Fruit fly (Drosophila melanogaster) whole organism, embryonic: Measurements from ENCODE around the gene CG7945.

ENCODE experiments used
- Asciz ChIP-seq: fragments of 200-800 bp; sonication (Bioruptor generic); optimal IDR thresholded peaks from 2 replicates; lab custom pipeline; 2017; ENCODE audit warnings: missing biosample characterization, mild to moderate bottlenecking, missing genetic modification characterization, missing genetic modification reagents
- B-H2 ChIP-seq: fragments of 200-800 bp; sonication (Bioruptor generic); optimal IDR thresholded peaks from 2 replicates; lab custom pipeline; 2018; ENCODE audit warnings: missing biosample characterization, mild to moderate bottlenecking, missing genetic modification characterization
- BEAF-32 ChIP-seq: fragments of 200-800 bp; sonication (Bioruptor generic); optimal IDR thresholded peaks from 3 replicates; lab custom pipeline; 2017; ENCODE audit warnings: missing biosample characterization, missing genetic modification characterization, mild to moderate bottlenecking, moderate library complexity, missing genetic modification reagents
- Blimp-1 ChIP-seq: fragments of 200-800 bp; sonication (Bioruptor generic); optimal IDR thresholded peaks from 3 replicates; lab custom pipeline; 2018; ENCODE audit warnings: missing biosample characterization, missing genetic modification characterization, mild to moderate bottlenecking, moderate library complexity, missing genetic modification reagents
- CG10274 ChIP-seq: fragments of 200-800 bp; sonication (Bioruptor generic); optimal IDR thresholded peaks from 3 replicates; lab custom pipeline; 2017; ENCODE audit warnings: missing biosample characterization, mild to moderate bottlenecking, missing genetic modification characterization
- CG11398 ChIP-seq: fragments of 200-800 bp; sonication (Bioruptor generic); optimal IDR thresholded peaks from 2 replicates; lab custom pipeline; 2016; ENCODE audit warnings: missing biosample characterization, missing genetic modification characterization
- CG11456 ChIP-seq: fragments of 200-800 bp; sonication (Bioruptor generic); IDR thresholded peaks from 3 replicates; pipeline ENCODE4 v1.3.6; 2022; ENCODE audit warnings: missing biosample characterization, missing genetic modification characterization
- CG12071 ChIP-seq: fragments of 200-800 bp; sonication (Bioruptor generic); optimal IDR thresholded peaks from 3 replicates; lab custom pipeline; 2018; ENCODE audit warnings: missing biosample characterization, mild to moderate bottlenecking, missing genetic modification characterization
- CG14667 ChIP-seq: fragments of 200-800 bp; sonication (Bioruptor generic); IDR thresholded peaks from 2 replicates; pipeline ENCODE4 v1.3.6; 2022; ENCODE audit warnings: missing biosample characterization, missing genetic modification characterization
- CG16863 ChIP-seq: fragments of 200-800 bp; sonication (Bioruptor generic); optimal IDR thresholded peaks from 3 replicates; lab custom pipeline; 2016; ENCODE audit warnings: missing biosample characterization, missing genetic modification characterization
- CG17385 ChIP-seq: fragments of 200-800 bp; sonication (Bioruptor generic); optimal IDR thresholded peaks from 3 replicates; lab custom pipeline; 2018; ENCODE audit warnings: missing biosample characterization, mild to moderate bottlenecking, missing genetic modification characterization
- CG18011 ChIP-seq: fragments of 200-800 bp; sonication (Bioruptor generic); optimal IDR thresholded peaks from 2 replicates; lab custom pipeline; 2017; ENCODE audit warnings: missing biosample characterization, missing genetic modification characterization, mild to moderate bottlenecking, moderate library complexity, missing genotype
- CG2116 ChIP-seq: fragments of 200-800 bp; sonication (Bioruptor generic); optimal IDR thresholded peaks from 3 replicates; lab custom pipeline; 2018; ENCODE audit warnings: missing biosample characterization, mild to moderate bottlenecking, missing genetic modification characterization
- CG2712 ChIP-seq: fragments of 200-800 bp; optimal IDR thresholded peaks from 3 replicates; lab custom pipeline; 2019; ENCODE audit warnings: missing biosample characterization, mild to moderate bottlenecking, missing genetic modification characterization, moderate library complexity
- CG31388 ChIP-seq: fragments of 200-800 bp; sonication (Bioruptor generic); optimal IDR thresholded peaks from 2 replicates; lab custom pipeline; 2016; ENCODE audit warnings: missing biosample characterization, missing genetic modification characterization
- CG32772 ChIP-seq: fragments of 200-800 bp; sonication (Bioruptor generic); IDR thresholded peaks from 2 replicates; pipeline ENCODE4 v1.3.6; 2022; ENCODE audit warnings: missing biosample characterization, missing genetic modification characterization
- CG33557 ChIP-seq: fragments of 200-800 bp; sonication (Bioruptor generic); optimal IDR thresholded peaks from 2 replicates; lab custom pipeline; 2019; ENCODE audit warnings: missing biosample characterization, mild to moderate bottlenecking, missing genetic modification characterization, moderate library complexity
- CG3847 ChIP-seq: fragments of 200-800 bp; sonication (Bioruptor generic); IDR thresholded peaks from 2 replicates; pipeline ENCODE4 v1.3.6; 2022; ENCODE audit warnings: missing biosample characterization, missing genetic modification characterization
- D19A ChIP-seq: fragments of 200-800 bp; optimal IDR thresholded peaks from 3 replicates; lab custom pipeline; 2019; ENCODE audit warnings: missing biosample characterization, mild to moderate bottlenecking, missing genetic modification characterization, moderate library complexity
- Dbx ChIP-seq: fragments of 200-800 bp; sonication (Bioruptor generic); IDR thresholded peaks from 3 replicates; pipeline ENCODE4 v1.3.6; 2022; ENCODE audit warnings: missing biosample characterization, missing genetic modification characterization
- Drgx ChIP-seq: fragments of 200-800 bp; sonication (Bioruptor generic); IDR thresholded peaks from 2 replicates; pipeline ENCODE4 v1.3.6; 2022; ENCODE audit warnings: missing biosample characterization, missing genetic modification characterization
- Jarid2 ChIP-seq: fragments of 200-800 bp; sonication (Bioruptor generic); optimal IDR thresholded peaks from 3 replicates; lab custom pipeline; 2017; ENCODE audit warnings: mild to moderate bottlenecking, missing biosample characterization, missing genetic modification reagents, missing genetic modification characterization
- MTF-1 ChIP-seq: fragments of 200-800 bp; sonication (Bioruptor generic); optimal IDR thresholded peaks from 2 replicates; lab custom pipeline; 2018; ENCODE audit warnings: missing biosample characterization, mild to moderate bottlenecking, missing genetic modification characterization, borderline replicate concordance
- Myb ChIP-seq: fragments of 200-800 bp; sonication (Bioruptor generic); optimal IDR thresholded peaks from 2 replicates; lab custom pipeline; 2016; ENCODE audit warnings: missing biosample characterization, missing genetic modification characterization
- NfI ChIP-seq: fragments of 200-800 bp; sonication (Bioruptor generic); optimal IDR thresholded peaks from 3 replicates; lab custom pipeline; 2018; ENCODE audit warnings: missing biosample characterization, mild to moderate bottlenecking, missing genetic modification characterization, moderate library complexity
- Rfx ChIP-seq: fragments of 200-800 bp; sonication (Bioruptor generic); IDR thresholded peaks from 2 replicates; pipeline ENCODE4 v1.3.6; 2022; ENCODE audit warnings: missing biosample characterization, missing genetic modification characterization
- Rx ChIP-seq: fragments of 200-800 bp; sonication (Bioruptor generic); IDR thresholded peaks from 2 replicates; pipeline ENCODE4 v1.3.6; 2022; ENCODE audit warnings: missing biosample characterization, missing genetic modification characterization
- Sry-β ChIP-seq: fragments of 200-800 bp; sonication (Bioruptor generic); optimal IDR thresholded peaks from 2 replicates; lab custom pipeline; 2018; ENCODE audit warnings: missing biosample characterization, mild to moderate bottlenecking, missing genetic modification characterization, moderate library complexity
- Ssrp ChIP-seq: fragments of 200-800 bp; sonication (Bioruptor generic); optimal IDR thresholded peaks from 2 replicates; lab custom pipeline; 2018; ENCODE audit warnings: missing biosample characterization, mild to moderate bottlenecking, missing genetic modification characterization, moderate library complexity
- Xrp1 ChIP-seq: fragments of 200-800 bp; sonication (Bioruptor generic); IDR thresholded peaks from 2 replicates; pipeline ENCODE4 v1.3.6; 2022; ENCODE audit warnings: missing biosample characterization, missing genetic modification characterization
- YL-1 ChIP-seq: fragments of 200-800 bp; sonication (Bioruptor generic); optimal IDR thresholded peaks from 3 replicates; lab custom pipeline; 2017; ENCODE audit warnings: missing biosample characterization, mild to moderate bottlenecking, missing genetic modification characterization
- esg ChIP-seq: fragments of 200-800 bp; sonication (Bioruptor generic); conservative IDR thresholded peaks from 2 replicates; pipeline ENCODE4 v1.3.6; 2022; ENCODE audit warnings: missing biosample characterization, missing genetic modification characterization
- fd102C ChIP-seq: fragments of 200-800 bp; sonication (Bioruptor generic); optimal IDR thresholded peaks from 2 replicates; lab custom pipeline; 2018; ENCODE audit warnings: missing biosample characterization, mild to moderate bottlenecking, missing genetic modification characterization, moderate library complexity
- gce ChIP-seq: fragments of 200-800 bp; sonication (Bioruptor generic); IDR thresholded peaks from 3 replicates; pipeline ENCODE4 v1.3.6; 2022; ENCODE audit warnings: missing biosample characterization, missing genetic modification characterization
- gfzf ChIP-seq: fragments of 200-800 bp; sonication (Bioruptor generic); optimal IDR thresholded peaks from 2 replicates; lab custom pipeline; 2016; ENCODE audit warnings: missing biosample characterization, mild to moderate bottlenecking, missing genetic modification characterization, moderate library complexity
- grn ChIP-seq: fragments of 200-800 bp; sonication (Bioruptor generic); optimal IDR thresholded peaks from 3 replicates; lab custom pipeline; 2017; ENCODE audit warnings: missing biosample characterization, missing genetic modification characterization
- her ChIP-seq: fragments of 200-800 bp; sonication (Bioruptor generic); optimal IDR thresholded peaks from 2 replicates; lab custom pipeline; 2016; ENCODE audit warnings: missing biosample characterization, missing genetic modification characterization
- lab ChIP-seq: fragments of 200-800 bp; sonication (Bioruptor generic); optimal IDR thresholded peaks from 3 replicates; lab custom pipeline; 2017; ENCODE audit warnings: missing biosample characterization, missing genetic modification characterization, mild to moderate bottlenecking, moderate library complexity, missing genetic modification reagents
- mld ChIP-seq: fragments of 200-800 bp; sonication (Bioruptor generic); IDR thresholded peaks from 3 replicates; pipeline ENCODE4 v1.3.6; 2022; ENCODE audit warnings: missing biosample characterization, missing genetic modification characterization; ENCODE audit not compliant: partially characterized antibody
- nerfin-1 ChIP-seq: fragments of 200-800 bp; sonication (Bioruptor generic); optimal IDR thresholded peaks from 3 replicates; lab custom pipeline; 2019; ENCODE audit warnings: missing biosample characterization, mild to moderate bottlenecking, missing genetic modification characterization, moderate library complexity
- oc ChIP-seq: fragments of 200-800 bp; sonication (Bioruptor generic); optimal IDR thresholded peaks from 2 replicates; lab custom pipeline; 2018; ENCODE audit warnings: missing biosample characterization, mild to moderate bottlenecking, missing genetic modification characterization, moderate library complexity
- onecut ChIP-seq: fragments of 200-800 bp; sonication (Bioruptor generic); IDR thresholded peaks from 2 replicates; pipeline ENCODE4 v1.3.6; 2022; ENCODE audit warnings: missing biosample characterization, missing genetic modification characterization
- pzg ChIP-seq: fragments of 200-800 bp; sonication (Bioruptor generic); optimal IDR thresholded peaks from 3 replicates; lab custom pipeline; 2018; ENCODE audit warnings: missing biosample characterization, mild to moderate bottlenecking, missing genetic modification characterization, moderate library complexity
- sim ChIP-seq: fragments of 200-800 bp; sonication (Bioruptor generic); IDR thresholded peaks from 2 replicates; pipeline ENCODE4 v1.3.6; 2022; ENCODE audit warnings: missing biosample characterization, missing genetic modification characterization
- slp2 ChIP-seq: fragments of 200-800 bp; sonication (Bioruptor generic); optimal IDR thresholded peaks from 2 replicates; lab custom pipeline; 2016; ENCODE audit warnings: missing biosample characterization, missing genetic modification characterization
- so ChIP-seq: fragments of 200-800 bp; sonication (Bioruptor generic); IDR thresholded peaks from 3 replicates; pipeline ENCODE4 v1.3.6; 2022; ENCODE audit warnings: missing biosample characterization, missing genetic modification characterization
- stwl ChIP-seq: fragments of 200-800 bp; sonication (Bioruptor generic); optimal IDR thresholded peaks from 3 replicates; lab custom pipeline; 2018; ENCODE audit warnings: missing biosample characterization, mild to moderate bottlenecking, missing genetic modification characterization, moderate library complexity
- wor ChIP-seq: fragments of 200-800 bp; sonication (Bioruptor generic); IDR thresholded peaks from 2 replicates; pipeline ENCODE4 v1.3.6; 2022; ENCODE audit warnings: missing biosample characterization, missing genetic modification characterization

CG7945 gene

DNA sequence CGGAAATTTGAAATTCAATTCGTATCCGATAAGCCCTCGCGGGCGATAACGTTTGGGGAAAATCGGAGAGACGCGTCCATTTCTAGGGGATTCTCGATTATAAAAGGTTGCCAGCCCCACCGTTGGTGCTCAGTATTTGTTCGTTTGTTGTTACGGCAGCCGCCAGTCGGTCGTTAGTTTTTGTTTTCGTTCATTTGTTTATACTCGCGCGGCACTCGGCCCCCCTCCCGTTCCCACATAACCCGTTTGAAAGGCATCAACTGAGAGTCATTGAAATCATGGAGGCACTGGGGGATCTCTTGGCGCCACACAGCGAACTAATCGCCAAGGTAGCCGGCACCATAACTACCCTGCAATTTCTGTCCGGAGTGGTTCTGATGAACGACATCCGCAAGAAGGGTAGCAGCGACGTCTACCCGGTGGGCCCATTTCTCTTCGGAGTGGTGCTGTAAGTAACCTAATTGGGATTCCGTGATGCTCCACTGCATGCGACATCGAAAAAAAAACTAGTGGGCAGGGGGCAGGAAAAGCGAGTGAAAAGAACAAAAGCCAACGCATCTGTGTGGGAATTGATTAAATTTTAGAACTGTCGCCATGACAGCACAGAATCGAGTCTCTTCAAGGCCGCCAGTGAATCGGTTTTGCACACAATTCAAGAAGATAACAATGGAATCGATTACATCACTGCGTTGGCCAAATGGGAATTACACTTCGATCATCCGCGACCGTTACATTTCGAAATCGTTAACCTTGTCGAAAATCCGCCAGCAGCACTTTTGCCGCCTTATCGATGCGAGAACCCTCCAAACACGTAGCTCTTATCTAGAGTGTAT is 22.9 kb downstream of the CG7945 start, which contains the start of gene CG7272 (continued):
- no peak for TF ChIP-seq slp2 (GFP tag; lab: Kevin White, UChicago)
- TF ChIP-seq CG14667 (GFP tag; lab: Robert Waterston, UW): no peak
- 0 out of 3 replicates have a peak, but pooled peaks have one; percentile 17 for TF ChIP-seq mld (GFP tag; lab: Robert Waterston, UW)
- TF ChIP-seq lab (GFP tag; lab: Kevin White, UChicago): peak; percentile 44
- no peak for TF ChIP-seq CG11456 (GFP tag; lab: Robert Waterston, UW)
- peak; percentile 62 for TF ChIP-seq CG2116 (GFP tag; lab: Kevin White, UChicago)
- TF ChIP-seq CG33557 (GFP tag; lab: Kevin White, UChicago): no peak
- peak; percentile 82 for TF ChIP-seq gfzf (GFP tag; lab: Kevin White, UChicago)
- no peak for TF ChIP-seq NfI (GFP tag; lab: Kevin White, UChicago)
- 0 out of 3 replicates have a peak, but pooled peaks have one; percentile 14 for TF ChIP-seq so (GFP tag; lab: Robert Waterston, UW)
- peak; percentile 17 for TF ChIP-seq stwl (tag; lab: Kevin White, UChicago)
- no peak for TF ChIP-seq CG17385 (GFP tag; lab: Kevin White, UChicago)
- peak; percentile 17 for TF ChIP-seq Blimp-1 (GFP tag; lab: Kevin White, UChicago)
- TF ChIP-seq grn (GFP tag; lab: Kevin White, UChicago): peak; percentile 14
- TF ChIP-seq CG12071 (GFP tag; lab: Kevin White, UChicago): peak; percentile 5
- no peak for TF ChIP-seq her (GFP tag; lab: Kevin White, UChicago)
- TF ChIP-seq CG10274 (GFP tag; lab: Kevin White, UChicago): peak; percentile 29
- no peak for TF ChIP-seq Sry-β (GFP tag; lab: Kevin White, UChicago)
- peak; percentile 73 for TF ChIP-seq D19A (tag; lab: Kevin White, UChicago)
- TF ChIP-seq fd102C: no peak
- peak; percentile 70 for TF ChIP-seq Jarid2 (GFP tag; lab: Kevin White, UChicago)
- TF ChIP-seq CG3847 (GFP tag; lab: Robert Waterston, UW): peak; percentile 40; the same call in 1 of the 2 replicates
- TF ChIP-seq Asciz: no peak
- no peak for TF ChIP-seq onecut
- TF ChIP-seq BEAF-32 (GFP tag; lab: Kevin White, UChicago): peak; percentile 20
- TF ChIP-seq gce (GFP tag; lab: Robert Waterston, UW): 0 out of 3 replicates have a peak, but pooled peaks have one; percentile 41
- TF ChIP-seq CG32772 (GFP tag; lab: Robert Waterston, UW): no peak
- TF ChIP-seq wor: no peak
- no peak for TF ChIP-seq sim (GFP tag; lab: Robert Waterston, UW)
- no peak for TF ChIP-seq CG31388 (GFP tag; lab: Kevin White, UChicago)
- peak; percentile 53 for TF ChIP-seq Rfx (GFP tag; lab: Robert Waterston, UW)
- TF ChIP-seq CG11398 (GFP tag; lab: Kevin White, UChicago): no peak
- peak; percentile 83 for TF ChIP-seq pzg (GFP tag; lab: Kevin White, UChicago)
- TF ChIP-seq CG2712: peak; percentile 7
- peak; percentile 15; the same call in 1 of the 2 replicates for TF ChIP-seq Drgx (GFP tag; lab: Robert Waterston, UW)
- TF ChIP-seq Rx (GFP tag; lab: Robert Waterston, UW): no peak
- TF ChIP-seq CG18011 (GFP tag; lab: Kevin White, UChicago): peak; percentile 22
- no peak for TF ChIP-seq Ssrp (tag; lab: Kevin White, UChicago)
- no peak for TF ChIP-seq CG16863 (GFP tag; lab: Kevin White, UChicago)
- TF ChIP-seq oc: peak; percentile 7
- peak; percentile 14 for TF ChIP-seq MTF-1 (GFP tag; lab: Kevin White, UChicago)
- no peak for TF ChIP-seq esg
- peak; percentile 58 for TF ChIP-seq B-H2 (GFP tag; lab: Kevin White, UChicago)
- peak; percentile 90 for TF ChIP-seq Myb (GFP tag; lab: Kevin White, UChicago)
- TF ChIP-seq nerfin-1 (tag; lab: Kevin White, UChicago): no peak
- TF ChIP-seq YL-1 (GFP tag; lab: Kevin White, UChicago): no peak
- TF ChIP-seq Xrp1 (GFP tag; lab: Robert Waterston, UW): peak; percentile 32; the same call in 1 of the 2 replicates
- TF ChIP-seq Dbx (GFP tag; lab: Robert Waterston, UW): peak; percentile 69; the same call in 2 of the 3 replicates
